Worm (Caenorhabditis elegans) whole organism, L2 larva: ENCODE data around the gene T09F3.5.

Experiments
- C34F6.9 ChIP-seq: fragments of 150-350 bp; optimal IDR thresholded peaks from 2 replicates; lab custom pipeline; 2014; ENCODE audit warnings: missing biosample characterization, missing genetic modification characterization
- F13H6.1 ChIP-seq: sonication (generic microtip); optimal IDR thresholded peaks from 2 replicates; lab custom pipeline; 2016; ENCODE audit warnings: missing genetic modification characterization, missing compliant biosample characterization
- R02D3.7 ChIP-seq: fragments of 150-350 bp; optimal IDR thresholded peaks from 2 replicates; lab custom pipeline; 2014; ENCODE audit warnings: missing biosample characterization, missing genetic modification characterization
- Y55F3AM.14 ChIP-seq: fragments of 200-800 bp; sonication (Bioruptor generic); optimal IDR thresholded peaks from 2 replicates; lab custom pipeline; 2018; ENCODE audit warnings: mild to moderate bottlenecking, missing genetic modification characterization, missing compliant biosample characterization
- ZK546.5 ChIP-seq: sonication (generic microtip); optimal IDR thresholded peaks from 2 replicates; lab custom pipeline; 2017; ENCODE audit warnings: missing biosample characterization, missing genetic modification characterization
- aly-2 ChIP-seq: fragments of 150-350 bp; optimal IDR thresholded peaks from 2 replicates; lab custom pipeline; 2014; ENCODE audit warnings: missing biosample characterization, missing genetic modification characterization
- ceh-16 ChIP-seq: fragments of 150-350 bp; optimal IDR thresholded peaks from 2 replicates; lab custom pipeline; 2014; ENCODE audit warnings: missing biosample characterization, missing genetic modification characterization
- crh-2 ChIP-seq: sonication (generic microtip); optimal IDR thresholded peaks from 2 replicates; lab custom pipeline; 2017; ENCODE audit warnings: missing biosample characterization, missing genetic modification characterization
- dmd-4 ChIP-seq: sonication (generic microtip); optimal IDR thresholded peaks from 2 replicates; lab custom pipeline; 2017; ENCODE audit warnings: missing biosample characterization, missing genetic modification characterization
- egl-27 ChIP-seq: sonication (generic microtip); optimal IDR thresholded peaks from 3 replicates; lab custom pipeline; 2017; ENCODE audit warnings: missing biosample characterization, missing genetic modification reagents, missing genetic modification characterization
- elt-1 ChIP-seq: fragments of 150-350 bp; optimal IDR thresholded peaks from 2 replicates; lab custom pipeline; 2014; ENCODE audit warnings: missing biosample characterization, missing genetic modification characterization
- elt-3 ChIP-seq: sonication (generic microtip); optimal IDR thresholded peaks from 2 replicates; lab custom pipeline; 2017; ENCODE audit warnings: missing biosample characterization, missing genetic modification characterization
- fos-1 ChIP-seq: fragments of 150-350 bp; optimal IDR thresholded peaks from 2 replicates; lab custom pipeline; 2014; ENCODE audit warnings: missing biosample characterization, missing genetic modification characterization
- gmeb-1 ChIP-seq: fragments of 150-350 bp; optimal IDR thresholded peaks from 2 replicates; lab custom pipeline; 2014; ENCODE audit warnings: missing biosample characterization, missing genetic modification characterization
- lin-11 ChIP-seq: fragments of 150-350 bp; sonication (generic microtip); optimal IDR thresholded peaks from 2 replicates; lab custom pipeline; 2014; ENCODE audit warnings: missing biosample characterization, missing genetic modification characterization, inconsistent platforms, mixed read lengths
- lsy-2 ChIP-seq, 2 experiments: fragments of 150-350 bp in 1 of 2; sonication (generic microtip) in 1 of 2; optimal IDR thresholded peaks; 2 replicates each; lab custom pipeline; 2014 to 2017; ENCODE audit warnings: missing biosample characterization in 2 of 2, missing genetic modification characterization in 2 of 2
- mab-5 ChIP-seq: fragments of 150-350 bp; optimal IDR thresholded peaks from 2 replicates; lab custom pipeline; 2014; ENCODE audit warnings: missing biosample characterization, missing genetic modification characterization
- mbf-1 ChIP-seq: sonication (generic microtip); optimal IDR thresholded peaks from 2 replicates; lab custom pipeline; 2017; ENCODE audit warnings: missing biosample characterization, missing genetic modification characterization
- mdl-1 ChIP-seq, 2 experiments: fragments of 150-350 bp in 1 of 2; sonication (generic microtip) in 1 of 2; optimal IDR thresholded peaks; 2 replicates each; lab custom pipeline; 2017; ENCODE audit warnings: missing biosample characterization in 2 of 2, missing genetic modification characterization in 2 of 2
- nhr-10 ChIP-seq: sonication (generic microtip); optimal IDR thresholded peaks from 2 replicates; lab custom pipeline; 2017; ENCODE audit warnings: missing biosample characterization, missing genetic modification characterization
- nhr-12 ChIP-seq: fragments of 150-350 bp; optimal IDR thresholded peaks from 2 replicates; lab custom pipeline; 2014; ENCODE audit warnings: missing biosample characterization, missing genetic modification characterization
- nhr-129 ChIP-seq: fragments of 150-350 bp; optimal IDR thresholded peaks from 2 replicates; lab custom pipeline; 2014; ENCODE audit warnings: missing biosample characterization, missing genetic modification characterization
- nhr-21 ChIP-seq: fragments of 150-350 bp; optimal IDR thresholded peaks from 2 replicates; lab custom pipeline; 2014; ENCODE audit warnings: missing biosample characterization, missing genetic modification characterization
- nhr-23 ChIP-seq: fragments of 150-350 bp; optimal IDR thresholded peaks from 2 replicates; lab custom pipeline; 2014; ENCODE audit warnings: missing biosample characterization, missing genetic modification reagents, missing genetic modification characterization
- nhr-6 ChIP-seq: fragments of 150-350 bp; optimal IDR thresholded peaks from 2 replicates; lab custom pipeline; 2014; ENCODE audit warnings: missing biosample characterization, missing genetic modification characterization
- nhr-77 ChIP-seq: fragments of 150-350 bp; optimal IDR thresholded peaks from 2 replicates; lab custom pipeline; 2014; ENCODE audit warnings: missing biosample characterization, missing genetic modification characterization
- skn-1 ChIP-seq: sonication (generic microtip); optimal IDR thresholded peaks from 2 replicates; lab custom pipeline; 2017; ENCODE audit warnings: missing biosample characterization, missing genetic modification characterization
- sma-3 ChIP-seq: sonication (generic microtip); optimal IDR thresholded peaks from 2 replicates; lab custom pipeline; 2016; ENCODE audit warnings: missing genetic modification reagents, missing genetic modification characterization, missing compliant biosample characterization
- snpc-4 ChIP-seq: fragments of 150-350 bp; optimal IDR thresholded peaks from 2 replicates; lab custom pipeline; 2014; ENCODE audit warnings: missing biosample characterization, missing genetic modification characterization
- unc-55 ChIP-seq: fragments of 150-350 bp; sonication (generic microtip); optimal IDR thresholded peaks from 3 replicates; lab custom pipeline; 2014; ENCODE audit warnings: missing biosample characterization, missing genetic modification reagents, missing genetic modification characterization
- unc-62 ChIP-seq: fragments of 150-350 bp; optimal IDR thresholded peaks from 2 replicates; lab custom pipeline; 2014; ENCODE audit warnings: missing biosample characterization, missing genetic modification reagents, missing genetic modification characterization
- ztf-1 ChIP-seq: fragments of 200-800 bp; sonication (Bioruptor generic); conservative IDR thresholded peaks from 2 replicates; pipeline ENCODE4 v1.3.6; 2022; ENCODE audit warnings: missing genetic modification characterization, missing compliant biosample characterization
- ztf-4 ChIP-seq: fragments of 150-350 bp; optimal IDR thresholded peaks from 2 replicates; lab custom pipeline; 2014; ENCODE audit warnings: missing biosample characterization, missing genetic modification characterization

T09F3.5 gene

ce11 chrII:10396578-10396977 is at the start of gene T09F3.5:
TSS of gene T09F3.5 (plus strand) at chrII:10396878.
- TF ChIP-seq nhr-6 (tag; lab: Kevin White, UChicago) (no peak), egl-27 (tag; lab: Kevin White, UChicago) (no peak), unc-62 (GFP tag; lab: Kevin White, UChicago) (no peak)

ce11 chrII:10349915-10350314 is 46.8 kb upstream of the T09F3.5 start, which contains the start of gene stip-1:
TSS of gene stip-1 (minus strand) at chrII:10350012.
- TF ChIP-seq aly-2 (tag; lab: Kevin White, UChicago) (no peak), mab-5 (peak; percentile 24), snpc-4 (tag; lab: Kevin White, UChicago) (no peak)
- TF ChIP-seq, all 48 proteins: peak for 1

ce11 chrII:10350487-10350886 is 46.2 kb upstream of the T09F3.5 start, which contains the start of gene C07E3.9:
TSS of gene C07E3.9 (plus strand) at chrII:10350756.
- peak; percentile 74 for TF ChIP-seq unc-55 (GFP tag; lab: Kevin White, UChicago)
- TF ChIP-seq elt-1 (tag; lab: Kevin White, UChicago) = no peak
- TF ChIP-seq R02D3.7 (tag; lab: Kevin White, UChicago) = peak; percentile 8
- no peak for TF ChIP-seq nhr-10 (tag; lab: Kevin White, UChicago)
- no peak for TF ChIP-seq Y55F3AM.14 (GFP tag; lab: Kevin White, UChicago)
- peak; percentile 9 for TF ChIP-seq skn-1 (tag; lab: Kevin White, UChicago)
- peak; percentile 91 for TF ChIP-seq gmeb-1 (tag; lab: Kevin White, UChicago)
- TF ChIP-seq elt-3 (tag; lab: Kevin White, UChicago) = no peak
- peak; percentile 56 for TF ChIP-seq C34F6.9
- TF ChIP-seq nhr-129 (tag; lab: Kevin White, UChicago) = peak; percentile 50
- TF ChIP-seq mbf-1 (tag; lab: Kevin White, UChicago) = no peak
- no peak for TF ChIP-seq crh-2
- TF ChIP-seq lsy-2 (tag; optimal IDR thresholded peaks at IDR 0.05; lab: Kevin White, UChicago) = peak; percentile 4 to 72

ce11 chrII:10351963-10352362 is 44.7 kb upstream of the T09F3.5 start, which contains the start of gene C07E3.8:
TSS of gene C07E3.8 (plus strand) at chrII:10352263.
- TF ChIP-seq nhr-129 (tag; lab: Kevin White, UChicago) (no peak), skn-1 (tag; lab: Kevin White, UChicago) (no peak), ztf-1 (no peak), F13H6.1 (tag; lab: Kevin White, UChicago) (no peak), mbf-1 (tag; lab: Kevin White, UChicago) (no peak), gmeb-1 (tag; lab: Kevin White, UChicago) (no peak), dmd-4 (tag; lab: Kevin White, UChicago) (no peak), aly-2 (tag; lab: Kevin White, UChicago) (no peak), nhr-77 (tag; lab: Kevin White, UChicago) (no peak), nhr-10 (tag; lab: Kevin White, UChicago) (no peak), R02D3.7 (tag; lab: Kevin White, UChicago) (no peak), fos-1 (tag; lab: Kevin White, UChicago) (no peak), nhr-21 (no peak), elt-3 (tag; lab: Kevin White, UChicago) (no peak), elt-1 (tag; lab: Kevin White, UChicago) (no peak), mab-5 (no peak), Y55F3AM.14 (GFP tag; lab: Kevin White, UChicago) (no peak), nhr-12 (tag; lab: Kevin White, UChicago) (no peak)

- TF ChIP-seq ceh-16 (tag; lab: Kevin White, UChicago) (no peak), Y55F3AM.14 (GFP tag; lab: Kevin White, UChicago) (no peak), nhr-23 (tag; lab: Kevin White, UChicago) (no peak), lin-11 (tag; lab: Kevin White, UChicago) (no peak), sma-3 (GFP tag; lab: Kevin White, UChicago) (no peak)
- TF ChIP-seq, all 48 proteins: peak for 0
These were observed 39.1 kb upstream of the T09F3.5 start, which contains the start of gene C07E3.3 for ce11 chrII:10357468-10358007. TSS of gene C07E3.3 (minus strand) at chrII:10357518.

- TF ChIP-seq nhr-12 (tag; lab: Kevin White, UChicago) (no peak), nhr-21 (no peak), ZK546.5 (tag; lab: Kevin White, UChicago) (no peak), ztf-4 (no peak), Y55F3AM.14 (GFP tag; lab: Kevin White, UChicago) (no peak), elt-3 (tag; lab: Kevin White, UChicago) (no peak), mdl-1 (tag; optimal IDR thresholded peaks at IDR 0.05; lab: Kevin White, UChicago) (no peak)
These were observed 36.2 kb upstream of the T09F3.5 start, which contains the start of gene C07E3.4 for ce11 chrII:10360487-10360886. TSS of gene C07E3.4 (plus strand) at chrII:10360787.
